Worm (Caenorhabditis elegans) whole organism, L4 larva: ENCODE measurements around the gene glc-3.
"Not testable (repeated sequence)": the region's sequence is repeated elsewhere in the genome, so short reads cannot be mapped to it uniquely, and the experiment has no call there.

ENCODE experiments used
- F26F4.8 ChIP-seq: fragments of 200-800 bp; sonication (Bioruptor generic); conservative IDR thresholded peaks from 2 replicates; pipeline ENCODE4 v1.3.6; 2022; ENCODE audit warnings: missing genetic modification characterization, missing compliant biosample characterization
- F37D6.2 ChIP-seq: sonication (generic microtip); optimal IDR thresholded peaks from 2 replicates; lab custom pipeline; 2016; ENCODE audit warnings: mild to moderate bottlenecking, missing genetic modification characterization, missing compliant biosample characterization
- T20F7.1 ChIP-seq: fragments of 200-800 bp; sonication (Bioruptor generic); optimal IDR thresholded peaks from 2 replicates; lab custom pipeline; 2018; ENCODE audit warnings: mild to moderate bottlenecking, missing genetic modification characterization, missing compliant biosample characterization
- Y75B8A.6 ChIP-seq: fragments of 200-800 bp; sonication (Bioruptor generic); IDR thresholded peaks from 2 replicates; pipeline ENCODE4 v1.3.6; 2022; ENCODE audit warnings: missing genetic modification reagents, missing genetic modification characterization, missing compliant biosample characterization
- ZK546.5 ChIP-seq, 2 experiments: sonication (generic microtip); optimal IDR thresholded peaks; 2 replicates each; lab custom pipeline; 2017; ENCODE audit warnings: missing biosample characterization in 2 of 2, missing genetic modification characterization in 2 of 2
- aly-2 ChIP-seq: sonication (generic microtip); optimal IDR thresholded peaks from 2 replicates; lab custom pipeline; 2018; ENCODE audit warnings: missing biosample characterization, missing genetic modification characterization
- attf-4 ChIP-seq: sonication (generic microtip); optimal IDR thresholded peaks from 3 replicates; lab custom pipeline; 2017; ENCODE audit warnings: missing biosample characterization, missing genetic modification characterization
- ceh-28 ChIP-seq: fragments of 150-350 bp; optimal IDR thresholded peaks from 2 replicates; lab custom pipeline; 2014; ENCODE audit warnings: missing biosample characterization, missing genetic modification reagents, missing genetic modification characterization
- ceh-32 ChIP-seq: sonication (generic microtip); optimal IDR thresholded peaks from 2 replicates; lab custom pipeline; 2016; ENCODE audit warnings: mild to moderate bottlenecking, missing genetic modification characterization, missing compliant biosample characterization; ENCODE audit not compliant: poor library complexity
- ceh-44 ChIP-seq: fragments of 200-800 bp; sonication (Bioruptor generic); IDR thresholded peaks from 2 replicates; pipeline ENCODE4 v1.3.6; 2022; ENCODE audit warnings: missing genetic modification reagents, missing genetic modification characterization, missing compliant biosample characterization
- ces-1 ChIP-seq: fragments of 150-350 bp; sonication (generic microtip); optimal IDR thresholded peaks from 4 replicates; lab custom pipeline; 2014; ENCODE audit warnings: missing biosample characterization, missing genetic modification reagents, missing genetic modification characterization
- daf-8 ChIP-seq: fragments of 200-800 bp; sonication (Bioruptor generic); IDR thresholded peaks from 2 replicates; pipeline ENCODE4 v1.3.6; 2022; ENCODE audit warnings: missing genetic modification characterization, missing compliant biosample characterization
- dmd-6 ChIP-seq: fragments of 200-800 bp; sonication (Bioruptor generic); IDR thresholded peaks from 2 replicates; pipeline ENCODE4 v1.3.6; 2022; ENCODE audit warnings: missing genetic modification reagents, missing genetic modification characterization, missing compliant biosample characterization
- dpl-1 ChIP-seq: fragments of 150-350 bp; optimal IDR thresholded peaks from 2 replicates; lab custom pipeline; 2014; ENCODE audit warnings: missing biosample characterization, missing genetic modification reagents, missing genetic modification characterization
- dve-1 ChIP-seq: sonication (generic microtip); optimal IDR thresholded peaks from 2 replicates; lab custom pipeline; 2017; ENCODE audit warnings: antibody characterized with exemption, mild to moderate bottlenecking, missing genetic modification characterization, missing compliant biosample characterization; ENCODE audit not compliant: insufficient read depth
- egl-27 ChIP-seq: sonication (generic microtip); optimal IDR thresholded peaks from 3 replicates; lab custom pipeline; 2017; ENCODE audit warnings: missing biosample characterization, missing genetic modification reagents, missing genetic modification characterization
- gei-8 ChIP-seq: fragments of 200-800 bp; sonication (Bioruptor generic); optimal IDR thresholded peaks from 2 replicates; lab custom pipeline; 2018; ENCODE audit warnings: mild to moderate bottlenecking, missing genetic modification characterization, missing compliant biosample characterization
- hlh-30 ChIP-seq: sonication (generic microtip); optimal IDR thresholded peaks from 2 replicates; lab custom pipeline; 2017; ENCODE audit warnings: antibody characterized with exemption, mild to moderate bottlenecking, missing genetic modification characterization, missing compliant biosample characterization; ENCODE audit not compliant: insufficient read depth
- hmg-1.1 ChIP-seq: fragments of 200-800 bp; sonication (Bioruptor generic); IDR thresholded peaks from 2 replicates; pipeline ENCODE4 v1.3.6; 2022; ENCODE audit warnings: missing genetic modification reagents, missing genetic modification characterization, missing compliant biosample characterization
- lin-29 ChIP-seq: fragments of 200-800 bp; sonication (Bioruptor generic); IDR thresholded peaks from 2 replicates; pipeline ENCODE4 v1.3.6; 2022; ENCODE audit warnings: missing genetic modification reagents, missing genetic modification characterization, missing compliant biosample characterization
- madf-5 ChIP-seq, 2 experiments: fragments of 200-800 bp; sonication (Bioruptor generic); IDR thresholded peaks; 2 replicates each; pipeline ENCODE4 v1.3.6; 2022; ENCODE audit warnings: missing compliant biosample characterization in 2 of 2, missing genetic modification characterization in 2 of 2
- mep-1 ChIP-seq: fragments of 150-350 bp; sonication (generic microtip); optimal IDR thresholded peaks from 3 replicates; lab custom pipeline; 2014; ENCODE audit warnings: missing biosample characterization, missing genetic modification characterization
- mes-2 ChIP-seq: sonication (generic microtip); optimal IDR thresholded peaks from 2 replicates; lab custom pipeline; 2016; ENCODE audit warnings: missing genotype, mild to moderate bottlenecking, missing genetic modification characterization, missing compliant biosample characterization; ENCODE audit not compliant: poor library complexity, severe bottlenecking
- nhr-102 ChIP-seq: sonication (generic microtip); optimal IDR thresholded peaks from 2 replicates; lab custom pipeline; 2016; ENCODE audit warnings: mild to moderate bottlenecking, missing genetic modification characterization, moderate library complexity, missing compliant biosample characterization
- nhr-11 ChIP-seq: fragments of 150-350 bp; optimal IDR thresholded peaks from 2 replicates; lab custom pipeline; 2014; ENCODE audit warnings: missing biosample characterization, missing genetic modification characterization
- nhr-28 ChIP-seq: fragments of 150-350 bp; optimal IDR thresholded peaks from 2 replicates; lab custom pipeline; 2014; ENCODE audit warnings: missing biosample characterization, missing genetic modification characterization
- nhr-77 ChIP-seq: fragments of 150-350 bp; optimal IDR thresholded peaks from 2 replicates; lab custom pipeline; 2014; ENCODE audit warnings: missing biosample characterization, missing genetic modification characterization
- php-3 ChIP-seq: fragments of 200-800 bp; sonication (Bioruptor generic); IDR thresholded peaks from 2 replicates; pipeline ENCODE4 v1.3.6; 2022; ENCODE audit warnings: missing genetic modification reagents, missing genetic modification characterization, missing compliant biosample characterization
- saeg-2 ChIP-seq: fragments of 200-800 bp; sonication (Bioruptor generic); IDR thresholded peaks from 2 replicates; pipeline ENCODE4 v1.3.6; 2022; ENCODE audit warnings: missing genetic modification reagents, missing genetic modification characterization, missing compliant biosample characterization
- snpc-1.2 ChIP-seq: fragments of 200-800 bp; sonication (Bioruptor generic); IDR thresholded peaks from 2 replicates; pipeline ENCODE4 v1.3.6; 2022; ENCODE audit warnings: missing genetic modification reagents, missing genetic modification characterization, missing compliant biosample characterization
- spr-1 ChIP-seq: sonication (generic microtip); optimal IDR thresholded peaks from 2 replicates; lab custom pipeline; 2016; ENCODE audit warnings: mild to moderate bottlenecking, missing genetic modification characterization, missing compliant biosample characterization
- unc-130 ChIP-seq: sonication (generic microtip); optimal IDR thresholded peaks from 2 replicates; lab custom pipeline; 2016; ENCODE audit warnings: missing genetic modification reagents, missing genetic modification characterization, missing compliant biosample characterization
- unc-62 ChIP-seq, 3 experiments: fragments of 150-350 bp in 1 of 3; sonication (generic microtip); optimal IDR thresholded peaks in 2 of 3; peaks in 1 of 3; 1 replicate in 1 of 3; 2 replicates in 2 of 3; lab custom pipeline; 2014 to 2017; ENCODE audit warnings: missing biosample characterization in 3 of 3, missing genetic modification characterization in 3 of 3, missing genetic modification reagents in 3 of 3, missing genotype in 1 of 3
- vab-7 ChIP-seq: fragments of 200-800 bp; sonication (Bioruptor generic); IDR thresholded peaks from 2 replicates; pipeline ENCODE4 v1.3.6; 2022; ENCODE audit warnings: missing genetic modification reagents, missing genetic modification characterization, missing compliant biosample characterization
- zag-1 ChIP-seq: fragments of 150-350 bp; optimal IDR thresholded peaks from 2 replicates; lab custom pipeline; 2014; ENCODE audit warnings: missing biosample characterization, missing genetic modification characterization
- zfp-3 ChIP-seq: fragments of 200-800 bp; sonication (Bioruptor generic); conservative IDR thresholded peaks from 2 replicates; pipeline ENCODE4 v1.3.6; 2022; ENCODE audit warnings: missing genetic modification reagents, missing genetic modification characterization, missing compliant biosample characterization
- ztf-11 ChIP-seq: fragments of 150-350 bp; optimal IDR thresholded peaks from 2 replicates; lab custom pipeline; 2014; ENCODE audit warnings: missing biosample characterization, missing genetic modification characterization

glc-3 gene

ce11 chrV:5482315-5482714 is 28.8 kb upstream of the glc-3 start, which contains the start of gene srg-66:
Gene srg-66 (minus strand): TSS chrV:5482415.
- TF ChIP-seq attf-4 (tag; lab: Kevin White, UChicago) (no peak), F26F4.8 (GFP tag; lab: Robert Waterston, UW) (no peak), Y75B8A.6 (GFP tag; lab: Robert Waterston, UW) (no peak), ceh-44 (GFP tag; lab: Robert Waterston, UW) (no peak), ceh-32 (tag; lab: Kevin White, UChicago) (no peak), mep-1 (tag; lab: Kevin White, UChicago) (no peak), ceh-28 (tag; lab: Kevin White, UChicago) (no peak), nhr-28 (tag; lab: Kevin White, UChicago) (no peak), unc-130 (no peak), T20F7.1 (GFP tag; lab: Kevin White, UChicago) (no peak), daf-8 (GFP tag; lab: Robert Waterston, UW) (no peak), nhr-77 (tag; lab: Kevin White, UChicago) (no peak)

- TF ChIP-seq dve-1 (tag; lab: Kevin White, UChicago) (no peak), lin-29 (no peak), php-3 (GFP tag; lab: Robert Waterston, UW) (no peak), ztf-11 (tag; lab: Kevin White, UChicago) (no peak), hlh-30 (tag; lab: Kevin White, UChicago) (no peak), dpl-1 (no peak), ces-1 (no peak), aly-2 (tag; lab: Kevin White, UChicago) (no peak), spr-1 (no peak), nhr-102 (no peak), nhr-11 (tag; lab: Kevin White, UChicago) (no peak), vab-7 (GFP tag; lab: Robert Waterston, UW) (no peak), nhr-77 (tag; lab: Kevin White, UChicago) (no peak), hmg-1.1 (no peak), unc-62 (GFP tag; optimal IDR thresholded peaks at IDR 0.05 in 1 of 2; lab: Kevin White, UChicago) (no peak), unc-62 (tag; optimal IDR thresholded peaks at IDR 0.05; lab: Kevin White, UChicago) (no peak), mes-2 (tag; lab: Kevin White, UChicago) (no peak)
Measured at ce11 chrV:5477719-5478118, 24.2 kb upstream of the glc-3 start.

ce11 chrV:5470930-5471329 is 17.4 kb upstream of the glc-3 start, which contains the start of gene ZC317.7:
Gene ZC317.7 (minus strand): TSS chrV:5471030.
- TF ChIP-seq zag-1 (tag; lab: Kevin White, UChicago); dve-1 (tag; lab: Kevin White, UChicago); unc-62 (GFP tag; optimal IDR thresholded peaks at IDR 0.05 in 1 of 2; lab: Kevin White, UChicago); unc-62 (tag; optimal IDR thresholded peaks at IDR 0.05; lab: Kevin White, UChicago): not testable (repeated sequence)
- TF ChIP-seq, all 104 proteins: peak for 0; not testable (repeated sequence) for 104

- TF ChIP-seq snpc-1.2 (GFP tag; lab: Robert Waterston, UW); saeg-2 (GFP tag; lab: Robert Waterston, UW); gei-8 (GFP tag; lab: Kevin White, UChicago): not testable (repeated sequence)
Measured at ce11 chrV:5468489-5468888, 15.0 kb upstream of the glc-3 start, which contains the start of gene ZC317.6. Gene ZC317.6 (minus strand): TSS chrV:5468589.

ce11 chrV:5465335-5465734 is 11.8 kb upstream of the glc-3 start, which contains the start of gene srg-68:
Gene srg-68 (minus strand): TSS chrV:5465435.
- TF ChIP-seq php-3 (GFP tag; lab: Robert Waterston, UW) = no peak
- no peak for TF ChIP-seq dmd-6
- no peak for TF ChIP-seq ztf-11 (tag; lab: Kevin White, UChicago)
- TF ChIP-seq F37D6.2 (tag; lab: Kevin White, UChicago) = no peak
- TF ChIP-seq egl-27 (tag; lab: Kevin White, UChicago) = no peak
- TF ChIP-seq madf-5 (GFP tag; IDR thresholded peaks at IDR 0.05; lab: Robert Waterston, UW) = no peak
- TF ChIP-seq zfp-3 = no peak
- no peak for TF ChIP-seq ZK546.5 (tag; optimal IDR thresholded peaks at IDR 0.05; lab: Kevin White, UChicago)
- TF ChIP-seq, all 104 proteins: peak for 0
